Fruit fly (Drosophila melanogaster): ENCODE results near the gene CG8119.

The CG8119 gene

dm6 chrX:15639017-15639416, 23.4 kb upstream of the CG8119 start:
- TF ChIP-seq CG17801 (GFP tag; optimal IDR thresholded peaks at IDR 0.05; ENCODE audit: partially characterized antibody) = no peak

- TF ChIP-seq CG17801 (GFP tag; optimal IDR thresholded peaks at IDR 0.05; ENCODE audit: partially characterized antibody) = no peak
Observed at dm6 chrX:15639929-15640328, 22.5 kb upstream of the CG8119 start.

- no peak for TF ChIP-seq CG17801 (GFP tag; optimal IDR thresholded peaks at IDR 0.05; ENCODE audit: partially characterized antibody)
Observed at dm6 chrX:15642056-15642455, 20.3 kb upstream of the CG8119 start.

- no peak for TF ChIP-seq CG17801 (GFP tag; optimal IDR thresholded peaks at IDR 0.05; ENCODE audit: partially characterized antibody)
Observed at dm6 chrX:15643210-15643609, 19.2 kb upstream of the CG8119 start.

- no peak for TF ChIP-seq CG17801 (GFP tag; optimal IDR thresholded peaks at IDR 0.05; ENCODE audit: partially characterized antibody)
Observed at dm6 chrX:15643922-15644321, 18.5 kb upstream of the CG8119 start, which contains the start of gene CG8117. Gene CG8117, plus strand, starts transcription at chrX:15644222.

dm6 chrX:15646792-15647191, 15.6 kb upstream of the CG8119 start:
- no peak for TF ChIP-seq CG17801 (GFP tag; optimal IDR thresholded peaks at IDR 0.05; ENCODE audit: partially characterized antibody)

- no peak for TF ChIP-seq CG17801 (GFP tag; optimal IDR thresholded peaks at IDR 0.05; ENCODE audit: partially characterized antibody)
Observed at dm6 chrX:15648180-15648579, 14.2 kb upstream of the CG8119 start.

- no peak for TF ChIP-seq CG17801 (GFP tag; optimal IDR thresholded peaks at IDR 0.05; ENCODE audit: partially characterized antibody)
Observed at dm6 chrX:15649507-15649906, 12.9 kb upstream of the CG8119 start.

- no peak for TF ChIP-seq CG17801 (GFP tag; optimal IDR thresholded peaks at IDR 0.05; ENCODE audit: partially characterized antibody)
Observed at dm6 chrX:15651559-15651958, 10.8 kb upstream of the CG8119 start.

- TF ChIP-seq CG17801 (GFP tag; optimal IDR thresholded peaks at IDR 0.05; ENCODE audit: partially characterized antibody) = no peak
Observed at dm6 chrX:15653364-15653809, 9.0 kb upstream of the CG8119 start.

- no peak for TF ChIP-seq CG17801 (GFP tag; optimal IDR thresholded peaks at IDR 0.05; ENCODE audit: partially characterized antibody)
Observed at dm6 chrX:15671026-15671563, 8.7 kb downstream of the CG8119 start, which contains the start of gene CG15646. Gene CG15646, minus strand, starts transcription at chrX:15671029.

- TF ChIP-seq CG17801 (GFP tag; optimal IDR thresholded peaks at IDR 0.05; ENCODE audit: partially characterized antibody) = no peak
Observed at dm6 chrX:15674337-15674736, 12.0 kb downstream of the CG8119 start.

dm6 chrX:15675294-15675693, 12.9 kb downstream of the CG8119 start, which contains the start of gene CG12708:
Gene CG12708, plus strand, starts transcription at chrX:15675476.
- no peak for TF ChIP-seq CG17801 (GFP tag; optimal IDR thresholded peaks at IDR 0.05; ENCODE audit: partially characterized antibody)

dm6 chrX:15684419-15684818, 22.0 kb downstream of the CG8119 start:
- no peak for TF ChIP-seq CG17801 (GFP tag; optimal IDR thresholded peaks at IDR 0.05; ENCODE audit: partially characterized antibody)

dm6 chrX:15688757-15689156, 26.4 kb downstream of the CG8119 start, which contains the start of gene CG15599:
Gene CG15599, minus strand, starts transcription at chrX:15688857.
- no peak for TF ChIP-seq CG17801 (GFP tag; optimal IDR thresholded peaks at IDR 0.05; ENCODE audit: partially characterized antibody)

dm6 chrX:15696854-15697540, 34.6 kb downstream of the CG8119 start, which contains the start of gene CG8128:
Gene CG8128, plus strand, starts transcription at chrX:15697494.
- peak; percentile 8 for TF ChIP-seq CG17801 (GFP tag; optimal IDR thresholded peaks at IDR 0.05; ENCODE audit: partially characterized antibody)

Measured in ovary, adult (tissue).